Worm (Caenorhabditis elegans) whole organism, midembryonic: ENCODE measurements around the gene nhr-218.

ENCODE experiments used
- T22C8.4 ChIP-seq: fragments of 200-800 bp; sonication (Bioruptor generic); IDR thresholded peaks from 2 replicates; pipeline ENCODE4 v1.3.6; 2022; ENCODE audit warnings: missing genetic modification characterization, missing compliant biosample characterization
- cog-1 ChIP-seq: sonication (generic microtip); optimal IDR thresholded peaks from 2 replicates; lab custom pipeline; 2016; ENCODE audit warnings: missing genetic modification characterization, missing compliant biosample characterization
- flt-1 ChIP-seq: fragments of 200-800 bp; sonication (Bioruptor generic); IDR thresholded peaks from 2 replicates; pipeline ENCODE4 v1.3.6; 2022; ENCODE audit warnings: missing genetic modification characterization, missing compliant biosample characterization
- klf-2 ChIP-seq: fragments of 200-800 bp; sonication (Bioruptor generic); conservative IDR thresholded peaks from 2 replicates; pipeline ENCODE4 v1.3.6; 2022; ENCODE audit warnings: missing genetic modification reagents, missing genetic modification characterization, missing compliant biosample characterization
- ref-1 ChIP-seq: fragments of 200-800 bp; sonication (Bioruptor generic); conservative IDR thresholded peaks from 2 replicates; pipeline ENCODE4 v1.3.6; 2022; ENCODE audit warnings: missing genetic modification reagents, missing genetic modification characterization, missing compliant biosample characterization
- tab-1 ChIP-seq: fragments of 200-800 bp; sonication (Bioruptor generic); IDR thresholded peaks from 2 replicates; pipeline ENCODE4 v1.3.6; 2022; ENCODE audit warnings: missing genetic modification characterization, missing compliant biosample characterization
- ztf-23 ChIP-seq: fragments of 200-800 bp; sonication (Bioruptor generic); IDR thresholded peaks from 2 replicates; pipeline ENCODE4 v1.3.6; 2022; ENCODE audit warnings: missing genetic modification reagents, missing genetic modification characterization, missing compliant biosample characterization
- ztf-29 ChIP-seq: fragments of 200-800 bp; sonication (Bioruptor generic); IDR thresholded peaks from 2 replicates; pipeline ENCODE4 v1.3.6; 2022; ENCODE audit warnings: missing genetic modification reagents, missing genetic modification characterization, missing compliant biosample characterization

ce11 chrV:16259684-16260083 lies 1.4 kb downstream of the nhr-218 start, which contains the start of gene nhr-127:
- TF ChIP-seq ztf-23 (no peak), flt-1 (no peak), klf-2 (no peak), cog-1 (no peak), ref-1 (GFP tag; lab: Robert Waterston, UW) (no peak), T22C8.4 (no peak), ztf-29 (GFP tag; lab: Robert Waterston, UW) (no peak), tab-1 (GFP tag; lab: Robert Waterston, UW) (no peak)
